Worm (Caenorhabditis elegans) whole organism, L3 larva: ENCODE results near the gene F59A1.6.

Experiments
- ama-1 ChIP-seq: fragments of 150-350 bp; optimal IDR thresholded peaks from 2 replicates; lab custom pipeline; 2018
- daf-12 ChIP-seq: fragments of 150-350 bp; optimal IDR thresholded peaks from 2 replicates; lab custom pipeline; 2014; ENCODE audit warnings: missing biosample characterization, missing genetic modification reagents, missing genetic modification characterization
- nfya-1 ChIP-seq: sonication (generic microtip); optimal IDR thresholded peaks from 2 replicates; lab custom pipeline; 2017; ENCODE audit warnings: missing genetic modification characterization, mild to moderate bottlenecking, missing compliant biosample characterization, antibody characterized with exemption, moderate library complexity; ENCODE audit not compliant: insufficient read depth
- sea-2 ChIP-seq: fragments of 150-350 bp; sonication (generic microtip); optimal IDR thresholded peaks from 4 replicates; lab custom pipeline; 2014; ENCODE audit warnings: missing biosample characterization, missing genetic modification reagents, missing genetic modification characterization
- snpc-4 ChIP-seq: fragments of 150-350 bp; optimal IDR thresholded peaks from 2 replicates; lab custom pipeline; 2014; ENCODE audit warnings: missing biosample characterization, missing genetic modification characterization
- tbx-2 ChIP-seq: sonication (generic microtip); optimal IDR thresholded peaks from 2 replicates; lab custom pipeline; 2016; ENCODE audit warnings: mild to moderate bottlenecking, missing genetic modification characterization, missing compliant biosample characterization
- zag-1 ChIP-seq: fragments of 150-350 bp; optimal IDR thresholded peaks from 2 replicates; lab custom pipeline; 2014; ENCODE audit warnings: missing biosample characterization, missing genetic modification characterization
- ztf-11 ChIP-seq: fragments of 150-350 bp; optimal IDR thresholded peaks from 2 replicates; lab custom pipeline; 2014; ENCODE audit warnings: missing biosample characterization, missing genetic modification characterization

DNA sequence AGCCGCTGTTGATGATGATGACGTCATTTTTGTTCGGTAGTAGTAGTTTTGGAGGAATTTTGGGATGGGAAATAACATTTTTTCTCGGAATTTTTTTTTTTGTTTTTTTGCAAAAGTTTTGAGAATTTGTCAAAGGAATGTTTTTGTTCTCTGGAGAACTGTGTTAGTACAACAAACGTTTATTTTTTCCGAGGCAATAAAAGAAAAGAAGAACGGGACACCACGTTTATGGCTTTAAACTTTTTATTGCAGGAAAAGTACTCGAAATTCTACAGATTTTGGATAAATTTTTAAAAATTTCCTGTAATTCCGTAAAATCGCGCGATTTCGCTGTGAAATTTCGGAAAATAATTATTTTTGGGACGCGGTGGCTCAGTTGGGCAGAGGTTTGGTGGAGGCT lies 6.0 kb downstream of the F59A1.6 start, which contains the start of gene F59A1.13:
- no peak for TF ChIP-seq ztf-11 (tag; lab: Kevin White, UChicago)
- TF ChIP-seq tbx-2 (tag; lab: Kevin White, UChicago) = no peak
- TF ChIP-seq snpc-4 = no peak
- TF ChIP-seq zag-1 (tag; lab: Kevin White, UChicago) = no peak
- no peak for TF ChIP-seq daf-12 (tag; lab: Kevin White, UChicago)
- TF ChIP-seq ama-1 (lab: Kevin White, UChicago) = no peak
- TF ChIP-seq sea-2 (GFP tag; lab: Kevin White, UChicago) = no peak
- no peak for TF ChIP-seq nfya-1 (tag; lab: Kevin White, UChicago)
